Worm (Caenorhabditis elegans) whole organism, L3 larva: Measurements from ENCODE around the gene nhr-58.

Source experiments
- ZK546.5 ChIP-seq: sonication (generic microtip); optimal IDR thresholded peaks from 2 replicates; lab custom pipeline; 2017; ENCODE audit warnings: missing biosample characterization, missing genetic modification characterization
- aly-2 ChIP-seq: fragments of 150-350 bp; optimal IDR thresholded peaks from 2 replicates; lab custom pipeline; 2014; ENCODE audit warnings: missing biosample characterization, missing genetic modification characterization
- ama-1 ChIP-seq: fragments of 150-350 bp; optimal IDR thresholded peaks from 2 replicates; lab custom pipeline; 2018
- ceh-28 ChIP-seq: fragments of 150-350 bp; optimal IDR thresholded peaks from 2 replicates; lab custom pipeline; 2014; ENCODE audit warnings: missing biosample characterization, missing genetic modification reagents, missing genetic modification characterization
- ceh-82 ChIP-seq: fragments of 150-350 bp; optimal IDR thresholded peaks from 2 replicates; lab custom pipeline; 2014; ENCODE audit warnings: missing biosample characterization, missing genetic modification characterization
- daf-12 ChIP-seq: fragments of 150-350 bp; optimal IDR thresholded peaks from 2 replicates; lab custom pipeline; 2014; ENCODE audit warnings: missing biosample characterization, missing genetic modification reagents, missing genetic modification characterization
- egl-27 ChIP-seq: sonication (generic microtip); optimal IDR thresholded peaks from 4 replicates; lab custom pipeline; 2017; ENCODE audit warnings: missing biosample characterization, missing genetic modification reagents, missing genetic modification characterization
- elt-1 ChIP-seq: fragments of 150-350 bp; optimal IDR thresholded peaks from 2 replicates; lab custom pipeline; 2014; ENCODE audit warnings: missing biosample characterization, missing genetic modification characterization
- elt-2 ChIP-seq: sonication (generic microtip); optimal IDR thresholded peaks from 2 replicates; lab custom pipeline; 2016; ENCODE audit warnings: missing genetic modification reagents, mild to moderate bottlenecking, missing genetic modification characterization, missing compliant biosample characterization
- elt-3 ChIP-seq, 3 experiments: fragments of 150-350 bp in 1 of 3; sonication (generic microtip) in 2 of 3; optimal IDR thresholded peaks; 2 replicates in 2 of 3; 4 replicates in 1 of 3; lab custom pipeline; 2014 to 2017; ENCODE audit warnings: missing biosample characterization in 3 of 3, missing genetic modification characterization in 3 of 3
- fkh-2 ChIP-seq: fragments of 150-350 bp; optimal IDR thresholded peaks from 2 replicates; lab custom pipeline; 2014; ENCODE audit warnings: missing biosample characterization, missing genetic modification reagents, missing genetic modification characterization
- jun-1 ChIP-seq: fragments of 150-350 bp; optimal IDR thresholded peaks from 2 replicates; lab custom pipeline; 2014; ENCODE audit warnings: missing biosample characterization, missing genetic modification reagents, missing genetic modification characterization
- lin-15B ChIP-seq: fragments of 150-350 bp; optimal IDR thresholded peaks from 2 replicates; lab custom pipeline; 2014; ENCODE audit warnings: missing biosample characterization, missing genetic modification characterization
- lin-39 ChIP-seq: fragments of 150-350 bp; optimal IDR thresholded peaks from 2 replicates; lab custom pipeline; 2018; ENCODE audit warnings: missing biosample characterization, missing genetic modification reagents, missing genetic modification characterization
- lsy-12 ChIP-seq: sonication (generic microtip); optimal IDR thresholded peaks from 2 replicates; lab custom pipeline; 2016; ENCODE audit warnings: mild to moderate bottlenecking, missing genetic modification characterization, missing compliant biosample characterization
- mdl-1 ChIP-seq: fragments of 150-350 bp; optimal IDR thresholded peaks from 2 replicates; lab custom pipeline; 2014; ENCODE audit warnings: missing biosample characterization, missing genetic modification characterization
- mml-1 ChIP-seq: fragments of 150-350 bp; sonication (generic microtip); optimal IDR thresholded peaks from 3 replicates; lab custom pipeline; 2014; ENCODE audit warnings: missing biosample characterization, missing genetic modification characterization
- nhr-11 ChIP-seq: fragments of 150-350 bp; optimal IDR thresholded peaks from 2 replicates; lab custom pipeline; 2014; ENCODE audit warnings: missing biosample characterization, missing genetic modification characterization
- nhr-12 ChIP-seq: fragments of 150-350 bp; optimal IDR thresholded peaks from 2 replicates; lab custom pipeline; 2014; ENCODE audit warnings: missing biosample characterization, missing genetic modification characterization
- nhr-23 ChIP-seq: fragments of 150-350 bp; optimal IDR thresholded peaks from 2 replicates; lab custom pipeline; 2014; ENCODE audit warnings: missing biosample characterization, missing genetic modification reagents, missing genetic modification characterization
- nhr-25 ChIP-seq: sonication (generic microtip); optimal IDR thresholded peaks from 2 replicates; lab custom pipeline; 2017; ENCODE audit warnings: missing biosample characterization, missing genetic modification characterization
- nhr-43 ChIP-seq: sonication (generic microtip); optimal IDR thresholded peaks from 2 replicates; lab custom pipeline; 2016; ENCODE audit warnings: mild to moderate bottlenecking, missing genetic modification characterization, missing compliant biosample characterization; ENCODE audit not compliant: poor library complexity, severe bottlenecking
- nhr-67 ChIP-seq: fragments of 150-350 bp; optimal IDR thresholded peaks from 2 replicates; lab custom pipeline; 2014; ENCODE audit warnings: missing biosample characterization, missing genetic modification characterization
- nhr-76 ChIP-seq: fragments of 150-350 bp; sonication (generic microtip); optimal IDR thresholded peaks from 5 replicates; lab custom pipeline; 2014; ENCODE audit warnings: missing biosample characterization, missing genetic modification characterization
- nhr-77 ChIP-seq: fragments of 150-350 bp; optimal IDR thresholded peaks from 2 replicates; lab custom pipeline; 2014; ENCODE audit warnings: missing biosample characterization, missing genetic modification characterization
- pha-4 ChIP-seq: fragments of 150-350 bp; optimal IDR thresholded peaks from 2 replicates; lab custom pipeline; 2014; ENCODE audit warnings: missing biosample characterization, missing genetic modification reagents, missing genetic modification characterization
- pqm-1 ChIP-seq: fragments of 150-350 bp; optimal IDR thresholded peaks from 2 replicates; lab custom pipeline; 2017; ENCODE audit warnings: missing biosample characterization, missing genetic modification characterization, inconsistent platforms
- sea-2 ChIP-seq: fragments of 150-350 bp; sonication (generic microtip); optimal IDR thresholded peaks from 4 replicates; lab custom pipeline; 2014; ENCODE audit warnings: missing biosample characterization, missing genetic modification reagents, missing genetic modification characterization
- tbx-2 ChIP-seq: sonication (generic microtip); optimal IDR thresholded peaks from 2 replicates; lab custom pipeline; 2016; ENCODE audit warnings: mild to moderate bottlenecking, missing genetic modification characterization, missing compliant biosample characterization
- unc-39 ChIP-seq: sonication (generic microtip); optimal IDR thresholded peaks from 4 replicates; lab custom pipeline; 2017; ENCODE audit warnings: missing biosample characterization, missing genetic modification characterization
- unc-62 ChIP-seq: fragments of 150-350 bp; sonication (generic microtip); optimal IDR thresholded peaks from 4 replicates; lab custom pipeline; 2014; ENCODE audit warnings: missing biosample characterization, missing genetic modification reagents, missing genetic modification characterization
- zag-1 ChIP-seq: fragments of 150-350 bp; optimal IDR thresholded peaks from 2 replicates; lab custom pipeline; 2014; ENCODE audit warnings: missing biosample characterization, missing genetic modification characterization
- ztf-11 ChIP-seq: fragments of 150-350 bp; optimal IDR thresholded peaks from 2 replicates; lab custom pipeline; 2014; ENCODE audit warnings: missing biosample characterization, missing genetic modification characterization
- ztf-4 ChIP-seq: fragments of 150-350 bp; optimal IDR thresholded peaks from 2 replicates; lab custom pipeline; 2014; ENCODE audit warnings: missing biosample characterization, missing genetic modification characterization

The nhr-58 gene

ce11 chrV:487980-488379, 44.1 kb upstream of the nhr-58 start:
- TF ChIP-seq mdl-1 (tag; lab: Kevin White, UChicago) (no peak), ceh-28 (no peak)

- TF ChIP-seq sea-2 (GFP tag; lab: Kevin White, UChicago) (no peak), mdl-1 (tag; lab: Kevin White, UChicago) (no peak), unc-39 (no peak), nhr-43 (tag; lab: Kevin White, UChicago) (no peak), ceh-82 (tag; lab: Kevin White, UChicago) (no peak), elt-2 (peak; percentile 39), pqm-1 (tag; lab: Kevin White, UChicago) (peak; percentile 6), ama-1 (lab: Kevin White, UChicago) (no peak), egl-27 (no peak)
Observed at ce11 chrV:489320-489719, 42.7 kb upstream of the nhr-58 start, which contains the start of gene nhr-106. TSS of gene nhr-106 (plus strand) at chrV:489620.

- TF ChIP-seq nhr-76 (tag; lab: Kevin White, UChicago) (no peak), ceh-28 (no peak), fkh-2 (tag; lab: Kevin White, UChicago) (no peak), pha-4 (tag; lab: Kevin White, UChicago) (no peak), daf-12 (no peak), zag-1 (tag; lab: Kevin White, UChicago) (no peak), unc-62 (GFP tag; lab: Kevin White, UChicago) (no peak), pqm-1 (tag; lab: Kevin White, UChicago) (no peak), mml-1 (no peak), nhr-43 (tag; lab: Kevin White, UChicago) (no peak), nhr-67 (tag; lab: Kevin White, UChicago) (no peak), jun-1 (tag; lab: Kevin White, UChicago) (no peak), nhr-11 (tag; lab: Kevin White, UChicago) (no peak), aly-2 (no peak), nhr-23 (tag; lab: Kevin White, UChicago) (no peak), ZK546.5 (tag; lab: Kevin White, UChicago) (no peak)
Observed at ce11 chrV:491432-491831, 40.6 kb upstream of the nhr-58 start, which contains the start of gene str-196. TSS of gene str-196 (plus strand) at chrV:491732.

- TF ChIP-seq nhr-76 (tag; lab: Kevin White, UChicago) (no peak), pha-4 (tag; lab: Kevin White, UChicago) (peak; percentile 47), ZK546.5 (tag; lab: Kevin White, UChicago) (no peak), nhr-23 (tag; lab: Kevin White, UChicago) (peak; percentile 30), lin-15B (tag; lab: Kevin White, UChicago) (no peak), elt-3 (tag; optimal IDR thresholded peaks at IDR 0.05; lab: Kevin White, UChicago) (peak in 2 of 3 experiments; percentile 33 to 43), pqm-1 (tag; lab: Kevin White, UChicago) (peak; percentile 30), nhr-25 (no peak), zag-1 (tag; lab: Kevin White, UChicago) (no peak), egl-27 (no peak), aly-2 (no peak), ceh-82 (tag; lab: Kevin White, UChicago) (no peak), tbx-2 (tag; lab: Kevin White, UChicago) (no peak), ztf-4 (no peak), ama-1 (lab: Kevin White, UChicago) (no peak), nhr-67 (tag; lab: Kevin White, UChicago) (no peak), nhr-12 (tag; lab: Kevin White, UChicago) (no peak), elt-1 (tag; lab: Kevin White, UChicago) (no peak), mdl-1 (tag; lab: Kevin White, UChicago) (no peak), daf-12 (no peak), nhr-43 (tag; lab: Kevin White, UChicago) (no peak), lsy-12 (tag; lab: Kevin White, UChicago) (no peak), unc-62 (GFP tag; lab: Kevin White, UChicago) (no peak), elt-2 (peak; percentile 70), lin-39 (tag; lab: Kevin White, UChicago) (no peak), ceh-28 (peak; percentile 66), unc-39 (no peak), jun-1 (tag; lab: Kevin White, UChicago) (peak; percentile 40)
Observed at ce11 chrV:494284-494683, 37.8 kb upstream of the nhr-58 start, which contains the start of gene nhr-131. TSS of gene nhr-131 (plus strand) at chrV:494370.

- TF ChIP-seq nhr-77 (tag; lab: Kevin White, UChicago) (no peak), elt-2 (no peak), ztf-11 (tag; lab: Kevin White, UChicago) (no peak), mdl-1 (tag; lab: Kevin White, UChicago) (no peak), sea-2 (GFP tag; lab: Kevin White, UChicago) (no peak)
Observed at ce11 chrV:497399-497798, 34.7 kb upstream of the nhr-58 start, which contains the start of gene T01G6.1. TSS of gene T01G6.1 (plus strand) at chrV:497699.
